Worm (Caenorhabditis elegans) whole organism, L3 larva: ENCODE results near the gene mlt-3.

Source experiments
- ceh-82 ChIP-seq: fragments of 150-350 bp; optimal IDR thresholded peaks from 2 replicates; lab custom pipeline; 2014; ENCODE audit warnings: missing biosample characterization, missing genetic modification characterization
- egl-5 ChIP-seq: fragments of 150-350 bp; optimal IDR thresholded peaks from 2 replicates; lab custom pipeline; 2017; ENCODE audit warnings: missing biosample characterization, missing genetic modification reagents, missing genetic modification characterization, inconsistent platforms
- elt-1 ChIP-seq: fragments of 150-350 bp; optimal IDR thresholded peaks from 2 replicates; lab custom pipeline; 2014; ENCODE audit warnings: missing biosample characterization, missing genetic modification characterization
- elt-3 ChIP-seq, 3 experiments: fragments of 150-350 bp in 1 of 3; sonication (generic microtip) in 2 of 3; optimal IDR thresholded peaks; 2 replicates in 2 of 3; 4 replicates in 1 of 3; lab custom pipeline; 2014 to 2017; ENCODE audit warnings: missing biosample characterization in 3 of 3, missing genetic modification characterization in 3 of 3
- eor-1 ChIP-seq, 2 experiments: fragments of 150-350 bp; optimal IDR thresholded peaks; 2 replicates each; lab custom pipeline; 2014 to 2018; ENCODE audit warnings: missing biosample characterization in 2 of 2, missing genetic modification characterization in 2 of 2
- mdl-1 ChIP-seq: fragments of 150-350 bp; optimal IDR thresholded peaks from 2 replicates; lab custom pipeline; 2014; ENCODE audit warnings: missing biosample characterization, missing genetic modification characterization
- pqm-1 ChIP-seq: fragments of 150-350 bp; optimal IDR thresholded peaks from 2 replicates; lab custom pipeline; 2017; ENCODE audit warnings: missing biosample characterization, missing genetic modification characterization, inconsistent platforms
- unc-62 ChIP-seq: fragments of 150-350 bp; sonication (generic microtip); optimal IDR thresholded peaks from 4 replicates; lab custom pipeline; 2014; ENCODE audit warnings: missing biosample characterization, missing genetic modification reagents, missing genetic modification characterization

- TF ChIP-seq pqm-1 (tag; lab: Kevin White, UChicago) = peak; percentile 87
- TF ChIP-seq eor-1 (tag; optimal IDR thresholded peaks at IDR 0.05; lab: Kevin White, UChicago) = no peak
- no peak for TF ChIP-seq elt-1 (tag; lab: Kevin White, UChicago)
- TF ChIP-seq ceh-82 (tag; lab: Kevin White, UChicago) = no peak
- no peak for TF ChIP-seq mdl-1 (tag; lab: Kevin White, UChicago)
- TF ChIP-seq unc-62 (GFP tag; lab: Kevin White, UChicago) = no peak
- TF ChIP-seq elt-3 (tag; optimal IDR thresholded peaks at IDR 0.05; lab: Kevin White, UChicago) = no peak
- TF ChIP-seq egl-5 = no peak
Measured at ce11 chrIV:12197679-12198078, 29.2 kb downstream of the mlt-3 start.
